Worm (Caenorhabditis elegans) whole organism, L4/young adult: ENCODE data around the gene clec-71.

Experiments used
- W03F9.2 ChIP-seq: fragments of 150-350 bp; optimal IDR thresholded peaks from 2 replicates; lab custom pipeline; 2014; ENCODE audit warnings: missing biosample characterization, missing genetic modification characterization
- dao-5 ChIP-seq: sonication (generic microtip); optimal IDR thresholded peaks from 2 replicates; lab custom pipeline; 2016; ENCODE audit warnings: missing genotype, missing genetic modification characterization, moderate library complexity, missing compliant biosample characterization
- him-1 ChIP-seq: sonication (generic microtip); optimal IDR thresholded peaks from 2 replicates; lab custom pipeline; 2016; ENCODE audit warnings: missing genotype, missing genetic modification reagents, missing genetic modification characterization, missing compliant biosample characterization

DNA sequence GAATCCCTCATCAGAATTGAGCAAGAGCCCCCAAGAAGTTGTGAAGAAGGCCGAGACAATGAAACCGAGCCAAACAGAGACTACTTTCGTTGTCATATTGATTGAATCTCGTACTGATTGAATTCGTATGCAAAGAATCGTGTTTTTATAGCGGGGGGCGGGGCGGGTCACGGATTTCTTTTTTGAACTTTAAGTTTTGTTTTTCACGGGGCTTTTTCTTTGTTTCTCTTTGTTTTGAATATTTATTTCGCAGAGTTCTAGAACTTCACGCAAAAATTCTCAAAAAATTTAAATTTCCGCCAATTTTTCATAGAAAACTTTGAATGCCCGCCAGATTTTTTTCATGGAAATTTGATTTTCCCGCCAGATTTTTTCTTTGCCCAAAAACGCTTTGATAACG is 18.8 kb downstream of the clec-71 start, which contains the start of gene clec-73:
- TF ChIP-seq him-1 (tag; lab: Kevin White, UChicago) (no peak), dao-5 (no peak), W03F9.2 (tag; lab: Kevin White, UChicago) (no peak)
